Fruit fly (Drosophila melanogaster) whole organism, embryonic: Measurements from ENCODE around the gene AlaRS.

Experiments
- ATbp ChIP-seq: fragments of 200-800 bp; sonication (Bioruptor generic); optimal IDR thresholded peaks from 2 replicates; lab custom pipeline; 2017; ENCODE audit warnings: missing biosample characterization, mild to moderate bottlenecking, missing genetic modification characterization, missing genetic modification reagents
- Bgb ChIP-seq: fragments of 200-800 bp; sonication (Bioruptor generic); IDR thresholded peaks from 2 replicates; pipeline ENCODE4 v1.3.6; 2022; ENCODE audit warnings: missing biosample characterization, missing genetic modification characterization; ENCODE audit not compliant: partially characterized antibody
- CG10431 ChIP-seq: fragments of 200-800 bp; sonication (Bioruptor generic); optimal IDR thresholded peaks from 3 replicates; lab custom pipeline; 2018; ENCODE audit warnings: missing biosample characterization, mild to moderate bottlenecking, missing genetic modification characterization
- CG10959 ChIP-seq: fragments of 200-800 bp; sonication (Bioruptor generic); IDR thresholded peaks from 2 replicates; pipeline ENCODE4 v1.3.6; 2022; ENCODE audit warnings: missing biosample characterization, missing genetic modification characterization
- CG12659 ChIP-seq: fragments of 200-800 bp; sonication (Bioruptor generic); optimal IDR thresholded peaks from 3 replicates; lab custom pipeline; 2017; ENCODE audit warnings: mild to moderate bottlenecking, missing biosample characterization, missing genetic modification reagents, missing genetic modification characterization
- CG13287 ChIP-seq: fragments of 200-800 bp; sonication (Bioruptor generic); IDR thresholded peaks from 2 replicates; pipeline ENCODE4 v1.3.6; 2022; ENCODE audit warnings: missing biosample characterization, missing genetic modification characterization; ENCODE audit not compliant: partially characterized antibody
- CG13296 ChIP-seq: fragments of 200-800 bp; sonication (Bioruptor generic); optimal IDR thresholded peaks from 3 replicates; lab custom pipeline; 2018; ENCODE audit warnings: missing biosample characterization, mild to moderate bottlenecking, missing genetic modification characterization
- CG14860 ChIP-seq: fragments of 200-800 bp; sonication (Bioruptor generic); IDR thresholded peaks from 3 replicates; pipeline ENCODE4 v1.3.6; 2022; ENCODE audit warnings: missing biosample characterization, missing genetic modification characterization; ENCODE audit not compliant: partially characterized antibody
- CG18262 ChIP-seq: fragments of 200-800 bp; optimal IDR thresholded peaks from 3 replicates; lab custom pipeline; 2019; ENCODE audit warnings: missing biosample characterization, mild to moderate bottlenecking, missing genetic modification characterization, moderate library complexity
- CG1832 ChIP-seq: fragments of 200-800 bp; sonication (Bioruptor generic); optimal IDR thresholded peaks from 2 replicates; lab custom pipeline; 2017; ENCODE audit warnings: missing biosample characterization, mild to moderate bottlenecking, missing genetic modification characterization, inconsistent platforms
- CG30431 ChIP-seq: fragments of 200-800 bp; sonication (Bioruptor generic); optimal IDR thresholded peaks from 2 replicates; lab custom pipeline; 2017; ENCODE audit warnings: missing biosample characterization, missing genetic modification characterization
- CG33213 ChIP-seq: fragments of 200-800 bp; sonication (Bioruptor generic); optimal IDR thresholded peaks from 3 replicates; lab custom pipeline; 2016; ENCODE audit warnings: missing biosample characterization, missing genetic modification characterization
- CG4854 ChIP-seq: fragments of 200-800 bp; sonication (Bioruptor generic); optimal IDR thresholded peaks from 2 replicates; lab custom pipeline; 2016; ENCODE audit warnings: missing biosample characterization, missing genetic modification characterization, inconsistent platforms
- CG6272 ChIP-seq: fragments of 200-800 bp; sonication (Bioruptor generic); IDR thresholded peaks from 2 replicates; pipeline ENCODE4 v1.3.6; 2022; ENCODE audit warnings: missing biosample characterization, missing genetic modification characterization
- CG6854 ChIP-seq: fragments of 200-800 bp; sonication (Bioruptor generic); optimal IDR thresholded peaks from 3 replicates; lab custom pipeline; 2017; ENCODE audit warnings: missing biosample characterization, mild to moderate bottlenecking, missing genetic modification characterization
- CG8089 ChIP-seq: fragments of 200-800 bp; sonication (Bioruptor generic); optimal IDR thresholded peaks from 3 replicates; lab custom pipeline; 2016; ENCODE audit warnings: missing biosample characterization, missing genetic modification characterization
- CG8359 ChIP-seq: fragments of 200-800 bp; sonication (Bioruptor generic); optimal IDR thresholded peaks from 2 replicates; lab custom pipeline; 2017; ENCODE audit warnings: missing biosample characterization, mild to moderate bottlenecking, missing genetic modification characterization, borderline replicate concordance
- CG8944 ChIP-seq: fragments of 200-800 bp; sonication (Bioruptor generic); optimal IDR thresholded peaks from 3 replicates; lab custom pipeline; 2016; ENCODE audit warnings: missing biosample characterization, missing genetic modification characterization
- CG9609 ChIP-seq: fragments of 200-800 bp; sonication (Bioruptor generic); optimal IDR thresholded peaks from 3 replicates; lab custom pipeline; 2016; ENCODE audit warnings: missing biosample characterization, missing genetic modification characterization
- D ChIP-seq, 2 experiments: fragments of 200-800 bp in 1 of 2; fragments of >200 bp in 1 of 2; sonication (Bioruptor generic) in 1 of 2; optimal IDR thresholded peaks; 2 replicates in 1 of 2; 3 replicates in 1 of 2; lab custom pipeline; 2017; ENCODE audit warnings: mild to moderate bottlenecking in 1 of 2, missing biosample characterization in 1 of 2, missing genetic modification characterization in 1 of 2, missing genetic modification reagents in 1 of 2
- Dad ChIP-seq: fragments of 200-800 bp; sonication (Bioruptor generic); optimal IDR thresholded peaks from 3 replicates; lab custom pipeline; 2016; ENCODE audit warnings: missing biosample characterization, missing genetic modification characterization
- Doc2 ChIP-seq: fragments of 200-800 bp; sonication (Bioruptor generic); IDR thresholded peaks from 2 replicates; pipeline ENCODE4 v1.3.6; 2022; ENCODE audit warnings: missing biosample characterization, missing genetic modification characterization
- HHEX ChIP-seq: fragments of 200-800 bp; sonication (Bioruptor generic); optimal IDR thresholded peaks from 3 replicates; lab custom pipeline; 2017; ENCODE audit warnings: missing biosample characterization, mild to moderate bottlenecking, missing genetic modification characterization, missing genetic modification reagents
- Lhr ChIP-seq: fragments of 200-800 bp; sonication (Bioruptor generic); optimal IDR thresholded peaks from 3 replicates; lab custom pipeline; 2017; ENCODE audit warnings: mild to moderate bottlenecking, missing biosample characterization, missing genetic modification reagents, missing genetic modification characterization
- Lpt ChIP-seq: fragments of >200 bp; optimal IDR thresholded peaks from 2 replicates; lab custom pipeline; 2018; ENCODE audit warnings: missing biosample characterization, missing genetic modification characterization
- NC2α ChIP-seq: fragments of 200-800 bp; sonication (Bioruptor generic); optimal IDR thresholded peaks from 2 replicates; lab custom pipeline; 2016; ENCODE audit warnings: missing biosample characterization, missing genetic modification characterization
- Nf-YC ChIP-seq: fragments of 200-800 bp; optimal IDR thresholded peaks from 3 replicates; lab custom pipeline; 2019; ENCODE audit warnings: missing biosample characterization, mild to moderate bottlenecking, missing genetic modification characterization, moderate library complexity
- Oaz ChIP-seq: fragments of 200-800 bp; sonication (Bioruptor generic); IDR thresholded peaks from 2 replicates; pipeline ENCODE4 v1.3.6; 2022; ENCODE audit warnings: missing biosample characterization, missing genetic modification characterization
- Oli ChIP-seq: fragments of 200-800 bp; sonication (Bioruptor generic); optimal IDR thresholded peaks from 2 replicates; lab custom pipeline; 2018; ENCODE audit warnings: missing biosample characterization, mild to moderate bottlenecking, missing genetic modification characterization, moderate library complexity
- Optix ChIP-seq: fragments of 200-800 bp; sonication (Bioruptor generic); IDR thresholded peaks from 3 replicates; pipeline ENCODE4 v1.3.6; 2022; ENCODE audit warnings: missing biosample characterization, missing genetic modification characterization
- Scr ChIP-seq: fragments of 200-800 bp; sonication (Bioruptor generic); IDR thresholded peaks from 2 replicates; pipeline ENCODE4 v1.3.6; 2022; ENCODE audit warnings: missing biosample characterization, missing genetic modification characterization; ENCODE audit not compliant: partially characterized antibody
- Six4 ChIP-seq: fragments of 200-800 bp; sonication (Bioruptor generic); optimal IDR thresholded peaks from 2 replicates; lab custom pipeline; 2016; ENCODE audit warnings: missing biosample characterization, missing genetic modification characterization
- al ChIP-seq: fragments of 200-800 bp; sonication (Bioruptor generic); IDR thresholded peaks from 2 replicates; pipeline ENCODE4 v1.3.6; 2022; ENCODE audit warnings: missing biosample characterization, missing genetic modification characterization
- bigmax ChIP-seq: fragments of 200-800 bp; sonication (Bioruptor generic); optimal IDR thresholded peaks from 2 replicates; lab custom pipeline; 2018; ENCODE audit warnings: missing biosample characterization, mild to moderate bottlenecking, missing genetic modification characterization
- ci ChIP-seq: fragments of 200-800 bp; sonication (Bioruptor generic); IDR thresholded peaks from 3 replicates; pipeline ENCODE4 v1.3.6; 2022; ENCODE audit warnings: missing biosample characterization, missing genetic modification characterization
- crol ChIP-seq: fragments of 200-800 bp; sonication (Bioruptor generic); IDR thresholded peaks from 2 replicates; pipeline ENCODE4 v1.3.6; 2022; ENCODE audit warnings: missing biosample characterization, missing genetic modification characterization
- esg ChIP-seq: fragments of 200-800 bp; sonication (Bioruptor generic); conservative IDR thresholded peaks from 2 replicates; pipeline ENCODE4 v1.3.6; 2022; ENCODE audit warnings: missing biosample characterization, missing genetic modification characterization
- eyg ChIP-seq: fragments of 200-800 bp; sonication (Bioruptor generic); optimal IDR thresholded peaks from 3 replicates; lab custom pipeline; 2016; ENCODE audit warnings: missing biosample characterization, missing genetic modification characterization
- fd3F ChIP-seq: fragments of 200-800 bp; sonication (Bioruptor generic); optimal IDR thresholded peaks from 2 replicates; lab custom pipeline; 2018; ENCODE audit warnings: missing biosample characterization, mild to moderate bottlenecking, missing genetic modification characterization, moderate library complexity
- gsb-n ChIP-seq: fragments of 200-800 bp; sonication (Bioruptor generic); optimal IDR thresholded peaks from 3 replicates; lab custom pipeline; 2018; ENCODE audit warnings: missing biosample characterization, mild to moderate bottlenecking, missing genetic modification characterization
- hbn ChIP-seq: fragments of 200-800 bp; sonication (Bioruptor generic); IDR thresholded peaks from 2 replicates; pipeline ENCODE4 v1.3.6; 2022; ENCODE audit warnings: missing biosample characterization, missing genetic modification characterization; ENCODE audit not compliant: partially characterized antibody
- jigr1 ChIP-seq: fragments of 200-800 bp; sonication (Bioruptor generic); IDR thresholded peaks from 3 replicates; pipeline ENCODE4 v1.3.6; 2022; ENCODE audit warnings: missing biosample characterization, missing genetic modification characterization
- mam ChIP-seq: fragments of 200-800 bp; sonication (Bioruptor generic); optimal IDR thresholded peaks from 3 replicates; lab custom pipeline; 2016; ENCODE audit warnings: missing biosample characterization, missing genetic modification characterization
- pnt ChIP-seq: fragments of 200-800 bp; sonication (Bioruptor generic); optimal IDR thresholded peaks from 3 replicates; lab custom pipeline; 2016; ENCODE audit warnings: missing biosample characterization, missing genetic modification characterization
- repo ChIP-seq: fragments of 200-800 bp; sonication (Bioruptor generic); optimal IDR thresholded peaks from 2 replicates; lab custom pipeline; 2016; ENCODE audit warnings: missing biosample characterization, missing genetic modification characterization
- row ChIP-seq: fragments of 200-800 bp; sonication (Bioruptor generic); IDR thresholded peaks from 3 replicates; pipeline ENCODE4 v1.3.6; 2022; ENCODE audit warnings: missing biosample characterization, missing genetic modification characterization
- tgo ChIP-seq: fragments of 200-800 bp; sonication (Bioruptor generic); IDR thresholded peaks from 3 replicates; pipeline ENCODE4 v1.3.6; 2022; ENCODE audit warnings: missing biosample characterization, missing genetic modification characterization
- tll ChIP-seq, 2 experiments: fragments of 200-800 bp in 1 of 2; fragments of >200 bp in 1 of 2; sonication (Bioruptor generic) in 1 of 2; optimal IDR thresholded peaks; 2 replicates each; lab custom pipeline; 2017 to 2019; ENCODE audit warnings: missing biosample characterization in 2 of 2, missing genetic modification characterization in 2 of 2, mild to moderate bottlenecking in 1 of 2, moderate library complexity in 1 of 2
- tna ChIP-seq: fragments of 200-800 bp; sonication (Bioruptor generic); IDR thresholded peaks from 2 replicates; pipeline ENCODE4 v1.3.6; 2022; ENCODE audit warnings: missing biosample characterization, missing genetic modification characterization; ENCODE audit not compliant: partially characterized antibody
- wor ChIP-seq: fragments of 200-800 bp; sonication (Bioruptor generic); IDR thresholded peaks from 2 replicates; pipeline ENCODE4 v1.3.6; 2022; ENCODE audit warnings: missing biosample characterization, missing genetic modification characterization

Gene AlaRS

dm6 chr2L:8423460-8424089 is 42.0 kb upstream of the AlaRS start (continued):
- TF ChIP-seq CG8089 (no peak), repo (GFP tag; lab: Kevin White, UChicago) (no peak), CG14860 (GFP tag; lab: Robert Waterston, UW) (no peak), wor (GFP tag; lab: Robert Waterston, UW) (no peak), CG8359 (GFP tag; lab: Kevin White, UChicago) (no peak), CG6272 (GFP tag; lab: Robert Waterston, UW) (no peak), fd3F (GFP tag; lab: Kevin White, UChicago) (no peak), CG8944 (no peak), CG10431 (GFP tag; lab: Kevin White, UChicago) (no peak), CG13287 (GFP tag; lab: Robert Waterston, UW) (no peak), Oli (tag; lab: Kevin White, UChicago) (no peak), Oaz (GFP tag; lab: Robert Waterston, UW) (no peak), CG33213 (GFP tag; lab: Kevin White, UChicago) (peak; percentile 1), eyg (GFP tag; lab: Kevin White, UChicago) (no peak), ci (GFP tag; lab: Robert Waterston, UW) (peak; percentile 19; the same call in 1 of the 3 replicates), tna (no peak), al (GFP tag; lab: Robert Waterston, UW) (no peak), CG10959 (GFP tag; lab: Robert Waterston, UW) (no peak), ATbp (peak; percentile 71), CG18262 (peak; percentile 42), CG1832 (GFP tag; lab: Kevin White, UChicago) (no peak), Dad (no peak), pnt (GFP tag; lab: Kevin White, UChicago) (no peak), crol (no peak), bigmax (GFP tag; lab: Kevin White, UChicago) (no peak), Bgb (GFP tag; lab: Robert Waterston, UW) (no peak), mam (GFP tag; lab: Kevin White, UChicago) (no peak), Nf-YC (tag; lab: Kevin White, UChicago) (no peak), CG13296 (GFP tag; lab: Kevin White, UChicago) (no peak), CG30431 (no peak), tgo (GFP tag; lab: Robert Waterston, UW) (no peak), Lpt (GFP tag; lab: Kevin White, UChicago) (no peak), D (optimal IDR thresholded peaks at IDR 0.05; lab: Kevin White, UChicago) (peak; percentile 43), D (GFP tag; optimal IDR thresholded peaks at IDR 0.05; lab: Kevin White, UChicago) (no peak), Six4 (no peak), gsb-n (no peak), CG4854 (GFP tag; lab: Kevin White, UChicago) (no peak), hbn (GFP tag; lab: Robert Waterston, UW) (no peak), NC2α (GFP tag; lab: Kevin White, UChicago) (no peak), HHEX (GFP tag; lab: Kevin White, UChicago) (no peak), CG9609 (GFP tag; lab: Kevin White, UChicago) (no peak), CG12659 (GFP tag; lab: Kevin White, UChicago) (no peak), Lhr (GFP tag; lab: Kevin White, UChicago) (no peak), Doc2 (GFP tag; lab: Robert Waterston, UW) (no peak), Optix (GFP tag; lab: Robert Waterston, UW) (no peak), tll (GFP tag; optimal IDR thresholded peaks at IDR 0.05; lab: Kevin White, UChicago) (no peak), Scr (GFP tag; lab: Robert Waterston, UW) (no peak), row (peak; percentile 46; the same call in 2 of the 3 replicates), CG6854 (no peak), jigr1 (no peak), esg (GFP tag; lab: Robert Waterston, UW) (no peak)
